Fruit fly (Drosophila melanogaster): ENCODE measurements around the gene CG7557.
A peak's percentile ranks its signal among the peaks of the same experiment; 100 is the strongest.

Gene CG7557

dm6 chr3L:11483135-11483534 is 38.2 kb downstream of the CG7557 start:
- TF ChIP-seq pan (optimal IDR thresholded peaks at IDR 0.05) (no peak), dsf (GFP tag; optimal IDR thresholded peaks at IDR 0.05; ENCODE audit: borderline replicate concordance) (no peak), jim (GFP tag; optimal IDR thresholded peaks at IDR 0.05) (no peak), fru (GFP tag; optimal IDR thresholded peaks at IDR 0.05) (peak; percentile 52), Dif (GFP tag; optimal IDR thresholded peaks at IDR 0.05; ENCODE audit: partially characterized antibody) (no peak), tai (GFP tag; optimal IDR thresholded peaks at IDR 0.05) (no peak), Vsx2 (GFP tag; optimal IDR thresholded peaks at IDR 0.05; ENCODE audit: partially characterized antibody) (no peak), CrebA (GFP tag; optimal IDR thresholded peaks at IDR 0.05; ENCODE audit: borderline replicate concordance) (no peak), lola (GFP tag; optimal IDR thresholded peaks at IDR 0.05) (no peak), N (GFP tag; optimal IDR thresholded peaks at IDR 0.05) (no peak), foxo (GFP tag; optimal IDR thresholded peaks at IDR 0.05) (peak in 1 of 2 experiments; percentile 54), ey (GFP tag; optimal IDR thresholded peaks at IDR 0.05) (peak; percentile 44), Hr83 (GFP tag; optimal IDR thresholded peaks at IDR 0.05; ENCODE audit: poor library complexity, severe bottlenecking) (no peak), Mio (GFP tag; optimal IDR thresholded peaks at IDR 0.05) (no peak), psq (GFP tag; optimal IDR thresholded peaks at IDR 0.05) (peak; percentile 8), sage (GFP tag; optimal IDR thresholded peaks at IDR 0.05) (no peak), woc (GFP tag; optimal IDR thresholded peaks at IDR 0.05) (peak; percentile 23), dmrt93B (GFP tag; optimal IDR thresholded peaks at IDR 0.05) (peak; percentile 11), usp (GFP tag; optimal IDR thresholded peaks at IDR 0.05) (no peak), sv (GFP tag; optimal IDR thresholded peaks at IDR 0.05) (no peak), OdsH (GFP tag; optimal IDR thresholded peaks at IDR 0.05) (peak; percentile 34), Jra (GFP tag; optimal IDR thresholded peaks at IDR 0.05) (no peak), dl (GFP tag; optimal IDR thresholded peaks at IDR 0.05; ENCODE audit: insufficient read depth in 1 of 2, partially characterized antibody in 2 of 2) (no peak), CG9705 (GFP tag; optimal IDR thresholded peaks at IDR 0.05) (no peak), Rel (GFP tag; optimal IDR thresholded peaks at IDR 0.05) (no peak), Rel (tag; optimal IDR thresholded peaks at IDR 0.05) (no peak), Sp1 (GFP tag; optimal IDR thresholded peaks at IDR 0.05) (peak; percentile 47), Abd-B (GFP tag; optimal IDR thresholded peaks at IDR 0.05) (no peak), br (GFP tag; optimal IDR thresholded peaks at IDR 0.05) (peak; percentile 12), HLH106 (tag; optimal IDR thresholded peaks at IDR 0.05) (peak; percentile 54), Hnf4 (GFP tag; optimal IDR thresholded peaks at IDR 0.05) (no peak), h (GFP tag; optimal IDR thresholded peaks at IDR 0.05) (peak; percentile 45), CG32264 (GFP tag; optimal IDR thresholded peaks at IDR 0.05) (no peak), Hr78 (GFP tag; optimal IDR thresholded peaks at IDR 0.05) (no peak), Dfd (GFP tag; optimal IDR thresholded peaks at IDR 0.05) (no peak), rgr (GFP tag; optimal IDR thresholded peaks at IDR 0.05) (no peak), GATAd (GFP tag; optimal IDR thresholded peaks at IDR 0.05) (no peak), brk (GFP tag; optimal IDR thresholded peaks at IDR 0.05) (no peak), Myc (optimal IDR thresholded peaks at IDR 0.05) (no peak)

- TF ChIP-seq sage (GFP tag; optimal IDR thresholded peaks at IDR 0.05) (no peak), woc (GFP tag; optimal IDR thresholded peaks at IDR 0.05) (no peak), N (GFP tag; optimal IDR thresholded peaks at IDR 0.05) (no peak)
Measured at dm6 chr3L:11484483-11484882, 39.5 kb downstream of the CG7557 start.

dm6 chr3L:11485956-11486609 is 41.1 kb downstream of the CG7557 start:
- TF ChIP-seq ey (GFP tag; optimal IDR thresholded peaks at IDR 0.05) = peak; percentile 13
- TF ChIP-seq OdsH (GFP tag; optimal IDR thresholded peaks at IDR 0.05) = peak; percentile 17
- TF ChIP-seq br (GFP tag; optimal IDR thresholded peaks at IDR 0.05) = no peak
- TF ChIP-seq fru (GFP tag; optimal IDR thresholded peaks at IDR 0.05) = peak; percentile 18
- peak; percentile 30 for TF ChIP-seq h (GFP tag; optimal IDR thresholded peaks at IDR 0.05)
- no peak for TF ChIP-seq N (GFP tag; optimal IDR thresholded peaks at IDR 0.05)
- peak in 1 of 2 experiments; percentile 20 for TF ChIP-seq foxo (GFP tag; optimal IDR thresholded peaks at IDR 0.05)

Data from whole organism, wandering third instar larva.